Fruit fly (Drosophila melanogaster) whole organism, embryonic: Measurements from ENCODE around the gene CG13461.

Experiments
- Bgb ChIP-seq: fragments of 200-800 bp; sonication (Bioruptor generic); IDR thresholded peaks from 2 replicates; pipeline ENCODE4 v1.3.6; 2022; ENCODE audit warnings: missing biosample characterization, missing genetic modification characterization; ENCODE audit not compliant: partially characterized antibody
- CG1024 ChIP-seq: fragments of 200-800 bp; sonication (Bioruptor generic); IDR thresholded peaks from 2 replicates; pipeline ENCODE4 v1.3.6; 2022; ENCODE audit warnings: missing biosample characterization, missing genetic modification characterization
- CG1603 ChIP-seq: fragments of 200-800 bp; sonication (Bioruptor generic); optimal IDR thresholded peaks from 2 replicates; lab custom pipeline; 2019; ENCODE audit warnings: missing biosample characterization, mild to moderate bottlenecking, missing genetic modification characterization, moderate library complexity
- CG16813 ChIP-seq: fragments of 200-800 bp; sonication (Bioruptor generic); IDR thresholded peaks from 3 replicates; pipeline ENCODE4 v1.3.6; 2022; ENCODE audit warnings: missing biosample characterization, missing genetic modification characterization; ENCODE audit not compliant: partially characterized antibody
- CG17361 ChIP-seq: fragments of 200-800 bp; sonication (Bioruptor generic); IDR thresholded peaks from 3 replicates; pipeline ENCODE4 v1.3.6; 2022; ENCODE audit warnings: missing biosample characterization, missing genetic modification characterization
- CG17829 ChIP-seq: fragments of 200-800 bp; optimal IDR thresholded peaks from 2 replicates; lab custom pipeline; 2019; ENCODE audit warnings: missing biosample characterization, mild to moderate bottlenecking, missing genetic modification characterization, moderate library complexity
- CG18011 ChIP-seq: fragments of 200-800 bp; sonication (Bioruptor generic); optimal IDR thresholded peaks from 2 replicates; lab custom pipeline; 2017; ENCODE audit warnings: missing biosample characterization, missing genetic modification characterization, mild to moderate bottlenecking, moderate library complexity, missing genotype
- CG18599 ChIP-seq: fragments of 200-800 bp; sonication (Bioruptor generic); optimal IDR thresholded peaks from 3 replicates; lab custom pipeline; 2017; ENCODE audit warnings: missing biosample characterization, missing genetic modification characterization, mild to moderate bottlenecking, moderate library complexity, missing genetic modification reagents
- CG18619 ChIP-seq: fragments of 200-800 bp; sonication (Bioruptor generic); optimal IDR thresholded peaks from 3 replicates; lab custom pipeline; 2017; ENCODE audit warnings: missing biosample characterization, mild to moderate bottlenecking, missing genetic modification characterization
- CG2199 ChIP-seq: fragments of 200-800 bp; sonication (Bioruptor generic); IDR thresholded peaks from 3 replicates; pipeline ENCODE4 v1.3.6; 2022; ENCODE audit warnings: missing biosample characterization, missing genetic modification characterization
- CG31365 ChIP-seq: fragments of 200-800 bp; sonication (Bioruptor generic); optimal IDR thresholded peaks from 2 replicates; lab custom pipeline; 2018; ENCODE audit warnings: missing biosample characterization, mild to moderate bottlenecking, missing genetic modification characterization
- CG4404 ChIP-seq: fragments of 200-800 bp; sonication (Bioruptor generic); IDR thresholded peaks from 2 replicates; pipeline ENCODE4 v1.3.6; 2022; ENCODE audit warnings: missing biosample characterization, missing genetic modification characterization
- CG6175 ChIP-seq: fragments of 200-800 bp; sonication (Bioruptor generic); IDR thresholded peaks from 3 replicates; pipeline ENCODE4 v1.3.6; 2022; ENCODE audit warnings: missing biosample characterization, missing genetic modification characterization
- CG7745 ChIP-seq: fragments of 200-800 bp; sonication (Bioruptor generic); optimal IDR thresholded peaks from 2 replicates; lab custom pipeline; 2018; ENCODE audit warnings: missing biosample characterization, mild to moderate bottlenecking, missing genetic modification characterization, moderate library complexity
- CG7963 ChIP-seq: fragments of 200-800 bp; sonication (Bioruptor generic); IDR thresholded peaks from 3 replicates; pipeline ENCODE4 v1.3.6; 2022; ENCODE audit warnings: missing biosample characterization, missing genetic modification characterization; ENCODE audit not compliant: partially characterized antibody
- CG9727 ChIP-seq: fragments of 200-800 bp; sonication (Bioruptor generic); optimal IDR thresholded peaks from 3 replicates; lab custom pipeline; 2017; ENCODE audit warnings: missing biosample characterization, mild to moderate bottlenecking, missing genetic modification characterization
- CTCF ChIP-seq: fragments of 200-800 bp; sonication (Bioruptor generic); optimal IDR thresholded peaks from 2 replicates; lab custom pipeline; 2017; ENCODE audit warnings: missing biosample characterization, mild to moderate bottlenecking, missing genetic modification characterization, moderate library complexity
- Dp ChIP-seq: fragments of 200-800 bp; sonication (Bioruptor generic); optimal IDR thresholded peaks from 2 replicates; lab custom pipeline; 2018; ENCODE audit warnings: missing biosample characterization, mild to moderate bottlenecking, missing genetic modification characterization, moderate library complexity
- Hr51 ChIP-seq, 2 experiments: fragments of 200-800 bp; sonication (Bioruptor generic); optimal IDR thresholded peaks; 2 replicates in 1 of 2; 3 replicates in 1 of 2; lab custom pipeline; 2016 to 2018; ENCODE audit warnings: missing biosample characterization in 2 of 2, missing genetic modification characterization in 2 of 2, mild to moderate bottlenecking in 1 of 2, moderate library complexity in 1 of 2
- Hsf ChIP-seq: fragments of 200-800 bp; sonication (Bioruptor generic); optimal IDR thresholded peaks from 3 replicates; lab custom pipeline; 2016; ENCODE audit warnings: missing biosample characterization, missing genetic modification characterization
- Myb ChIP-seq: fragments of 200-800 bp; sonication (Bioruptor generic); optimal IDR thresholded peaks from 2 replicates; lab custom pipeline; 2016; ENCODE audit warnings: missing biosample characterization, missing genetic modification characterization
- NfI ChIP-seq: fragments of 200-800 bp; sonication (Bioruptor generic); optimal IDR thresholded peaks from 3 replicates; lab custom pipeline; 2018; ENCODE audit warnings: missing biosample characterization, mild to moderate bottlenecking, missing genetic modification characterization, moderate library complexity
- Opbp ChIP-seq: fragments of 200-800 bp; sonication (Bioruptor generic); IDR thresholded peaks from 3 replicates; pipeline ENCODE4 v1.3.6; 2022; ENCODE audit warnings: missing biosample characterization, missing genetic modification characterization; ENCODE audit not compliant: partially characterized antibody
- amos ChIP-seq: fragments of 200-800 bp; sonication (Bioruptor generic); IDR thresholded peaks from 2 replicates; pipeline ENCODE4 v1.3.6; 2022; ENCODE audit warnings: missing biosample characterization, missing genetic modification characterization; ENCODE audit not compliant: partially characterized antibody
- ara ChIP-seq: fragments of 200-800 bp; sonication (Bioruptor generic); IDR thresholded peaks from 2 replicates; pipeline ENCODE4 v1.3.6; 2022; ENCODE audit warnings: missing biosample characterization, missing genetic modification characterization
- az2 ChIP-seq: fragments of 200-800 bp; sonication (Bioruptor generic); optimal IDR thresholded peaks from 3 replicates; lab custom pipeline; 2016; ENCODE audit warnings: missing biosample characterization, missing genetic modification characterization
- cas ChIP-seq: fragments of 200-800 bp; sonication (Bioruptor generic); IDR thresholded peaks from 2 replicates; pipeline ENCODE4 v1.3.6; 2022; ENCODE audit warnings: missing biosample characterization, missing genetic modification characterization
- crol ChIP-seq: fragments of 200-800 bp; sonication (Bioruptor generic); IDR thresholded peaks from 2 replicates; pipeline ENCODE4 v1.3.6; 2022; ENCODE audit warnings: missing biosample characterization, missing genetic modification characterization
- dmrt11E ChIP-seq: fragments of 200-800 bp; sonication (Bioruptor generic); optimal IDR thresholded peaks from 3 replicates; lab custom pipeline; 2018; ENCODE audit warnings: missing biosample characterization, mild to moderate bottlenecking, missing genetic modification characterization, moderate library complexity
- esg ChIP-seq: fragments of 200-800 bp; sonication (Bioruptor generic); conservative IDR thresholded peaks from 2 replicates; pipeline ENCODE4 v1.3.6; 2022; ENCODE audit warnings: missing biosample characterization, missing genetic modification characterization
- exex ChIP-seq: fragments of 200-800 bp; sonication (Bioruptor generic); optimal IDR thresholded peaks from 4 replicates; lab custom pipeline; 2018; ENCODE audit warnings: missing biosample characterization, mild to moderate bottlenecking, missing genetic modification characterization, moderate library complexity
- grau ChIP-seq: fragments of 200-800 bp; optimal IDR thresholded peaks from 3 replicates; lab custom pipeline; 2019; ENCODE audit warnings: missing biosample characterization, mild to moderate bottlenecking, missing genetic modification characterization, moderate library complexity
- knrl ChIP-seq: fragments of 200-800 bp; sonication (Bioruptor generic); IDR thresholded peaks from 3 replicates; pipeline ENCODE4 v1.3.6; 2022; ENCODE audit warnings: missing biosample characterization, missing genetic modification characterization; ENCODE audit not compliant: partially characterized antibody
- pho ChIP-seq: fragments of 200-800 bp; sonication (Bioruptor generic); optimal IDR thresholded peaks from 2 replicates; lab custom pipeline; 2016; ENCODE audit warnings: missing biosample characterization, missing genetic modification characterization
- pita ChIP-seq: fragments of 200-800 bp; sonication (Bioruptor generic); optimal IDR thresholded peaks from 2 replicates; lab custom pipeline; 2017; ENCODE audit warnings: missing biosample characterization, mild to moderate bottlenecking, missing genetic modification characterization
- sens ChIP-seq: fragments of 200-800 bp; sonication (Bioruptor generic); peaks from one replicate; lab custom pipeline; 2016; ENCODE audit warnings: missing biosample characterization, missing genetic modification characterization
- slbo ChIP-seq: fragments of 200-800 bp; sonication (Bioruptor generic); IDR thresholded peaks from 2 replicates; pipeline ENCODE4 v1.3.6; 2022; ENCODE audit warnings: missing biosample characterization, missing genetic modification characterization
- stwl ChIP-seq: fragments of 200-800 bp; sonication (Bioruptor generic); optimal IDR thresholded peaks from 3 replicates; lab custom pipeline; 2018; ENCODE audit warnings: missing biosample characterization, mild to moderate bottlenecking, missing genetic modification characterization, moderate library complexity
- tio ChIP-seq: fragments of 200-800 bp; sonication (Bioruptor generic); optimal IDR thresholded peaks from 2 replicates; lab custom pipeline; 2017; ENCODE audit warnings: missing biosample characterization, missing genetic modification characterization, inconsistent platforms
- zen ChIP-seq: fragments of 200-800 bp; sonication (Bioruptor generic); optimal IDR thresholded peaks from 3 replicates; lab custom pipeline; 2018; ENCODE audit warnings: missing biosample characterization, mild to moderate bottlenecking, missing genetic modification characterization, moderate library complexity

Gene CG13461

DNA sequence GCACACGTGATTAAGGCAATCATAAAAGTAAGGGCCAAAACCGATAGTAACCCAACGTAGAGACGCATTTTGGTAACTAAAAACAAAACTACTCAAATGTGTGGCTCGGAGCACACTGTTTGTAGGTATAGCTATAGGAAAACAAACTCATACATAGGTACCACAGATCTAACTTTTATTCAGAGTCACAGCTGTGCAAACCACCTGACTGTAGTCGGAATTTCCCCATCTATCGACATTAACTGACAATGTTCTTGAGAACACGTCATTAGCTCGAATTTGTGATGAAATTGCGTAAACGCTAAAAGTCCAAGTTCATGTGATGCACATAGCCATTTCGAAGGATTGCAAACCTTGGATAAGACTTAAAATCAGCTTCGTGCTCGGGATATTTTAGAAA, 2.9 kb downstream of the CG13461 start, which contains the start of gene CG43678:
Gene CG43678, minus strand, starts transcription at position 101 of the 400 bp plus-strand sequence.
- TF ChIP-seq CG6175 (GFP tag; lab: Robert Waterston, UW) (no peak), CG18599 (peak; percentile 11), CG18011 (GFP tag; lab: Kevin White, UChicago) (no peak)

DNA sequence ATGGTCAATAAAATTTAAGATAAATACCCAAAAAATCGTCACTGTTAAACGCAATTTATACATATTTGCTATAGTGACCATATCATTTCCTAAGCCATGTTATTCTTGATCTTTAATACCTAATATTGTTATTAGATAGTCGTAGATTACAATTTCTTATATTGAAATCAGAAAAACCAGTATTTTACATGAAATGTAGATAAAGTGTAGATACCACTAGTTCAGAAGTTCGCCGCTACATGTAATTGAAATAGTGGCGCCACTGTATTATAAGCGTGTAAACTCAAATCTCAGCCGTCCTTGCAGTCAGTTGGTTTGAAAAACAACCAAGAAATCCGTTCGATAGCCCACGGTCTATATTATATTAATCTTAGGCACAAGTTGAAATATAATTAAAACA, 4.2 kb downstream of the CG13461 start:
- TF ChIP-seq ara (GFP tag; lab: Robert Waterston, UW): 0 out of 2 replicates have a peak, but pooled peaks have one; percentile 5
- peak; percentile 11 for TF ChIP-seq grau (tag; lab: Kevin White, UChicago)
- TF ChIP-seq pita (GFP tag; lab: Kevin White, UChicago): peak; percentile 32
- TF ChIP-seq CG7963 (GFP tag; lab: Robert Waterston, UW): peak; percentile 62; the same call in 1 of the 3 replicates
- peak; percentile 2; the same call in 1 of the 2 replicates for TF ChIP-seq CG1024 (GFP tag; lab: Robert Waterston, UW)
- TF ChIP-seq knrl (GFP tag; lab: Robert Waterston, UW): peak; percentile 50; the same call in 2 of the 3 replicates
- no peak for TF ChIP-seq cas (GFP tag; lab: Robert Waterston, UW)
- TF ChIP-seq CG2199 (GFP tag; lab: Robert Waterston, UW): peak; percentile 65; the same call in 2 of the 3 replicates
- TF ChIP-seq dmrt11E: peak; percentile 21
- peak; percentile 84 for TF ChIP-seq sens (GFP tag; lab: Kevin White, UChicago)
- peak; percentile 66 for TF ChIP-seq CG16813 (GFP tag; lab: Robert Waterston, UW)
- TF ChIP-seq Opbp (GFP tag; lab: Robert Waterston, UW): 0 out of 3 replicates have a peak, but pooled peaks have one; percentile 39
- no peak for TF ChIP-seq crol
- peak; percentile 15 for TF ChIP-seq CG1603
- peak; percentile 11 for TF ChIP-seq Dp
- peak; percentile 28 for TF ChIP-seq Hsf
- peak; percentile 73 for TF ChIP-seq amos
- no peak for TF ChIP-seq esg (GFP tag; lab: Robert Waterston, UW)
- peak; percentile 7 for TF ChIP-seq az2 (GFP tag; lab: Kevin White, UChicago)
- TF ChIP-seq slbo (GFP tag; lab: Robert Waterston, UW): peak; percentile 23; the same call in 1 of the 2 replicates
- TF ChIP-seq CG9727 (GFP tag; lab: Kevin White, UChicago): no peak
- peak; percentile 2 for TF ChIP-seq CG17829 (tag; lab: Kevin White, UChicago)
- peak; percentile 76 for TF ChIP-seq Bgb (GFP tag; lab: Robert Waterston, UW)
- TF ChIP-seq CTCF (GFP tag; lab: Kevin White, UChicago): peak; percentile 94
- no peak for TF ChIP-seq CG18619
- TF ChIP-seq CG17361 (GFP tag; lab: Robert Waterston, UW): 0 out of 3 replicates have a peak, but pooled peaks have one; percentile 10
- TF ChIP-seq CG31365: no peak
- TF ChIP-seq NfI (GFP tag; lab: Kevin White, UChicago): peak; percentile 1
- no peak for TF ChIP-seq CG7745 (tag; lab: Kevin White, UChicago)
- TF ChIP-seq Myb (GFP tag; lab: Kevin White, UChicago): peak; percentile 39
- TF ChIP-seq pho (GFP tag; lab: Kevin White, UChicago): no peak
- TF ChIP-seq CG4404 (GFP tag; lab: Robert Waterston, UW): no peak
- peak in 1 of 2 experiments; percentile 14 for TF ChIP-seq Hr51 (GFP tag; optimal IDR thresholded peaks at IDR 0.05; lab: Kevin White, UChicago)
- no peak for TF ChIP-seq tio (GFP tag; lab: Kevin White, UChicago)
- TF ChIP-seq exex (tag; lab: Kevin White, UChicago): no peak
- TF ChIP-seq zen (tag; lab: Kevin White, UChicago): peak; percentile 43
- TF ChIP-seq stwl (tag; lab: Kevin White, UChicago): peak; percentile 57
